Fruit fly (Drosophila melanogaster) S2 (cell line): Measurements from ENCODE around the gene Smg5.

ENCODE experiments used
- CG8478 ChIP-seq: fragments of >200 bp; optimal IDR thresholded peaks from 2 replicates; lab custom pipeline; 2018
- CTCF ChIP-seq, 2 experiments: fragments of >200 bp; optimal IDR thresholded peaks; 2 replicates each; lab custom pipeline; 2018

The Smg5 gene

DNA sequence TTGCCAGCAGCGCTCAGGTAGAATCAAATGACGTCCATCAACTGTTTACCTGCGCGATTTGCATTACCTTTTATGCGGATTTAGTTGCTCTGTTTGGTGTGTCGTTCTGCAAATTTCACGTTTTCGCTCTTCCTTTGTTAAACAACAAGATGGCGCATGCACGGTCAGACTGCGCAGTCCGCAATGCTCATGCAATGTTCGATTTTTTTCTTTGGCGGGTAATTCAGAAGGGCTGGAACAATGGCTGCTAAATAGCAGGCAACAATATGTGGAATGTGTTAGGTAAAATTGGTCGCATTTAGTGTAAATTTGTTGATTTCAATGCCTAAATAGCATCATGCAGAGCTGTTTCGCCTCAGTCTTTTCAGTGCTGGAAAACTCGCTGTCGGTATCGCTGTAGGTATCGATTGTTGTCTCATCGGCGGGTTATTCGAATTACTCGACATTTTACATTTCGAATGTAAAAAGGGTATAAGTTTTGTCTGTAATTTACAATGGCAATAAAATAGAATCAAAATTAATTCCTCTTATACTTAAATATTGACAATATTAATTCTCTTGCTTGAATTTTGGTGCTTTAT is at the start of gene Smg5:
Smg5 (minus strand) TSS at position 331 of the 581 bp plus-strand sequence.
- TF ChIP-seq CTCF (optimal IDR thresholded peaks at IDR 0.05; lab: Kevin White, UChicago) (peak; percentile 32 to 51), CG8478 (lab: Kevin White, UChicago) (no peak)

DNA sequence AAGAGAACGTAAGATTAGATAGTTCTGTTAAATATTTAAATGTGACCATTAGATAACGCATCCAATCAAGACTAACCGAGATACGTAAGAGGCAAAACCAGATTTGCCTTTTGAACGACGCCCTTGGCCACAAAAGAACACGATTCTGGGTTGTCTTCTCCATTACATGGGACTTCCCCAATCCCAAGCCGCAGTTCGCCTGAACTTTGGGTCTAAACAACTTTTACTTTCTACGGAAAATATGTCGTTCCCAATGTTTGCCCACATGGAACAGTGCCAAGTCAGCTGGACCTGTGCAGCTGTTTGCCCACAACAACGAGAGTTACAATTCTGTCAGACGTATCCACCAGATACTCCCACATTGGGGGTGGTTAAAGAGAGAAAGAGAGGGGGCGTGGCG is 45.3 kb upstream of the Smg5 start:
- TF ChIP-seq CTCF (optimal IDR thresholded peaks at IDR 0.05; lab: Kevin White, UChicago) (no peak), CG8478 (lab: Kevin White, UChicago) (no peak)

DNA sequence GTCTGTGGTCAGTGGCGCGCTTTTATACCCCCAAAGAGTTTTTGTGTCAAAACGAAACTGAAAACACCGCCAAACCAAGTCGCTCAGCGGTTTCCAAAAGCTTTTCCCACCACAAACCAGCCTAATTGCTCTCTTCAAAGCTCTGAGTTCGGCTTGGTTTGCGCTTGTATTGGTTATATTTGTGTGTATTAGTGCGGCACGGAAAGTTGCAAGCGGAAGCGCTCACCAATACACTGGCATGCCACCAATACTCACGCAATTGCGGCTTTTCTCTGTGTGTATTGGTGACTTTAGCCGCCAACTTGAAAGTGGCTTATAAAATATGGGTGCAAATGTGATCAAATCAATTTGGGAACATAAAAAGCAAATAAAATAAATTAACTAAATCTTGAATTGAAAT is 43.0 kb upstream of the Smg5 start, which contains the start of gene Vajk3:
Vajk3 (minus strand) TSS at position 1 of the 400 bp plus-strand sequence.
- TF ChIP-seq CTCF (optimal IDR thresholded peaks at IDR 0.05; lab: Kevin White, UChicago) (no peak), CG8478 (lab: Kevin White, UChicago) (no peak)

DNA sequence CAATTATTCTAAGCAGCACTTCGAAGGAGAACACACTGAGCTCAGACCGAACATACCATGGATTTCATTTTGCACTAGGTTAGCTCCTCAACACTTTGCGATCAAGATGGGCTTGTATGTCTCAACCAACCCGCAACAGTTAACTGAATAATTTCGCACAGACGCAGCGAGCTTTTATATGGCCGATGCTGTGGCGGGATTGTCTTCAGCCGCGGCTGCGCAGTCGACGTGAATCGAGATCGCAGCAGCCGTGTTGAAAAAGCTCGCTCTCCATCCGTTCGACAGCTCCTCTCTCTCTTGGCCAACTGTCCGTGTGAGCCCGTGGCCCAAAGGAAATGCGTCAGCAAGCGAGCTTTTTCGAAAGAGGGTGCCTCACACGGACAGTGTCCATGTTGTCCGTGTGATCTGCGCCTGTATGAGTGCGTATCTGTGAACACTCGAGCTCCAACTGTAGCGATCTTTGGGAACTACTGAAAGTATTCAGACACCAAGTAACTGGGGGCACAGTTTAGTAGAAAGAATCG is 30.1 kb upstream of the Smg5 start, which contains the start of gene Vajk2:
Vajk2 (minus strand) TSS at position 151 of the 524 bp plus-strand sequence.
- TF ChIP-seq CG8478 (lab: Kevin White, UChicago) (no peak), CTCF (optimal IDR thresholded peaks at IDR 0.05; lab: Kevin White, UChicago) (no peak)

DNA sequence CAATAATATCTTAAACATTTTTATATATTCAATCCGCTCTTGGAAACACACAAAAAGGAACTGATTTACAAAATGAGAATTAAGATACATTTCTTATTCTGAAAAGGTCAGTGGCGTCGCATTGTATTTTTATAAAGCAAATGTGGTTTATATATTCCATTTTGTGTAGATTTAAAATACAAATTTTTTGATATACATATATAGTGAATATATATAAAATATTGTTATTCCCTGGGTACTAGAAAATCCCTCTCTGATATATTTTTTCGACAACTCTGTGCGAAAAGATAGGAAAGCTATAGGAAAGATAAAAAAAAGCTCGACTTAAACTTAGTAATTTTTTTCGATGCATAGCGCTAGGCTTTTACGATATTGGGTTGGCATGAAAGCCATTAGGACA is 26.9 kb upstream of the Smg5 start, which contains the start of gene CG42711:
CG42711 (minus strand) TSS at position 45 of the 400 bp plus-strand sequence.
- no peak for TF ChIP-seq CTCF (optimal IDR thresholded peaks at IDR 0.05; lab: Kevin White, UChicago)
- TF ChIP-seq CG8478 (lab: Kevin White, UChicago), result no peak

DNA sequence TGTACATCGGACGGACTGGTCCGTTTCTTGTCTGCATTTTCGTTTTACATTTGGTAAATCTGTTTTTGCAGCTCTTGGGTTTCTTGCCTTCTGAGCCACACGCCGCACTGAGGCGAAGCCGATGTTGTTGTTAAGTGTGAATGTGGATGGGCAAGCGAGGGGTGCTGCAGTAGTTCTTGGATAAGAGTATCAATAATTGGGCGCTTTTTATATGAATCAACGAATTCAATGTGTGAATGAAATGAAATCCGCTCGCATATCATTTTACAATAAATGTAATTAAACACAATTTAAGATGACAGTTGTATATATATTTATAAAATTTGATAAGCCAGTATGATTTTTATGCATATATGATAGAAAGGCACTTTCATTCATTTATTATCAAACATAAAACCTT is 24.0 kb upstream of the Smg5 start:
- TF ChIP-seq CTCF (optimal IDR thresholded peaks at IDR 0.05; lab: Kevin White, UChicago), result no peak
- no peak for TF ChIP-seq CG8478 (lab: Kevin White, UChicago)

DNA sequence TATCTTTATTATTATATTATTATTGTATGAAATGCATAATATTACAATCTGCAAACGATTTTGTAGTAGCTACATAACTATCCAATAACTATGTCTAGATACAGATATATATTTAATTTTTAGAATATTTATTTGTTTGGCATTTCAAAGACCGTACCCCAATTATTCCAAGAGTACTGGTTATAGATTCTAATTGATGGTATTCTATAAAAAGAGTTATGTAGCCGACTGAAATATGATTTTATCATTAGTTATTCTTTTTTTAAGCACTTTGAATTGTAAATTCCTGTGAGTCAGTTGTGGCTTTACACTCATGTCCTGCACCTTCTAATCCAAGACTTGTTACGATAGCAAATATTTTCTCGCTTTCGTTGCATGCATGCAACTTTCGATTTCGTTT is 21.2 kb upstream of the Smg5 start:
- TF ChIP-seq CTCF (optimal IDR thresholded peaks at IDR 0.05; lab: Kevin White, UChicago) (no peak), CG8478 (lab: Kevin White, UChicago) (no peak)

DNA sequence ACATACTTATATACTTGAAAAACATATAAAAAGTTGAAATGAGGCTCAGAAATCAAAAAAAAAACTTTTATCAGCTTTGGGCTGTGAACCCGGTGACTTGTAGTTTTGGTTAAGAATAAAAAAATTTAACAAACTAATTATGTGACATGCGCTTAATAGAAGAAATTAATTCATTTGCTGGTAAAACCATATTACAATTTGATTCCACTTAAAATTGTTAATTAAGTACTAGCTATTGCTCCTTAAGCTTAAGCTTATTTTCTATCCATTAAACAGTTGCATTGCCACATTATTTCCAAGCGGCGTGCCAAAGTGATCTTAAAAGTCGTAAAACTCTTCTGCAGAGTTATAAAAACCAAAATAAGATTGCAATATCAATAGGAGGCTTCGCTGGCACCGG is 19.5 kb upstream of the Smg5 start:
- TF ChIP-seq CG8478 (lab: Kevin White, UChicago), result no peak
- no peak for TF ChIP-seq CTCF (optimal IDR thresholded peaks at IDR 0.05; lab: Kevin White, UChicago)

DNA sequence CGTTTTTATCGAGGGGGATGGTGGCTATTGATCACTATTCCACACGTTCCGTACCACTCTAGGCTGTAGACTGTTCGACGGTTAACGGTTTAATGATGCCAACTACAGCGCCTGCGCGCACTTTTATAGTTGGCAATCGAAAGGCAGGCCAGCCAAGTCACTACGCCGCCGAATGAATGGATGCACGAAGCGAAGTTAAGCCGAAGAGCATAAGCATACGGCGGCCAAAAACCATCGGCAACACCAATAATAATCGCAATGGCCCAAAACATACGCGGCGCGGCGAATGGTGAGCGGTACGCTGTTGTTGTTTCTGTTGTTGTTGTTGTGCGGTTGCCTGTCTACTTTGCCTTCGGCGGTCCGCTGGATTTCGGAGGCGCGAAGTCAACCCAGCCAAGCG is 19.0 kb upstream of the Smg5 start, which contains the start of gene Vajk1:
Vajk1 (minus strand) TSS at position 101 of the 400 bp plus-strand sequence.
- no peak for TF ChIP-seq CG8478 (lab: Kevin White, UChicago)
- no peak for TF ChIP-seq CTCF (optimal IDR thresholded peaks at IDR 0.05; lab: Kevin White, UChicago)

DNA sequence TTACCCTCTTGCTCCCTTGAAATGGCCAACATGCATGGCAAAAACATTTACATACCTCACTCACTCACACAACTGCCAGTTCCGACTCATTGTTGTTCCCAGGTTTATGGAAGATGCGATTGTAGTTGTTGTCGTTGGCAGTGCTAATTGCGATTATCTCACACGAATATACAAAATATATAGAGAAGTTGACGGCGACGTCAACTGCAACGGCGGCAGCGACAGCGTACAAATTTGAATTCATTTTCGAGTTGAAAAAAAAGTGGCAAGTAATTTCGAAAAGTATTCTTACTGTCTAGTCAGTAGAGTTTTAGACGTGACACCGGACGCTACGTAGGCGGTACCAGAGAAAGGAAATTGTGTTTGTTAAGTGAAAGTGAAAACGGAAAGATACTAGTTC is 10.0 kb upstream of the Smg5 start, which contains the start of gene Ance-3:
Ance-3 (plus strand) TSS at position 301 of the 400 bp plus-strand sequence.
- no peak for TF ChIP-seq CTCF (optimal IDR thresholded peaks at IDR 0.05; lab: Kevin White, UChicago)
- TF ChIP-seq CG8478 (lab: Kevin White, UChicago), result no peak

DNA sequence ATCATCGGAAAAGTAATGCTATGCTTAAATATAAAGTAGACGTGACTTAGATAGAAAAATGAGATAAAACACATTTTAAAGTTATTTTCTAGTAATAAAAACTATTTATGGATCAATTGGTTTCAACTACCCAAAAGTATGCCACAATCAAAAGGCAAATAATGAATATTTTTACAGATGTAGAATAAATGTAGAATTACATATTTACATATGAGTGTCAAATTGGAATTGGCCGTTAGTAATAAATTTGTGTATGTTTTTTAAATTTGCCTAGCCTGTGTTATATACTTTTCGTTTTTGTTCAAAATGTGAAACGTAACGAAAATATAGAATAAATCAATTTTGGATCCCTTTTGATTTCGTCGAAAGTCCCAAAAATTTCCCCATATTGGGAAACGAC is 7.3 kb upstream of the Smg5 start, which contains the start of gene Acyp:
Acyp (plus strand) TSS at position 301 of the 400 bp plus-strand sequence.
- TF ChIP-seq CG8478 (lab: Kevin White, UChicago) (no peak), CTCF (optimal IDR thresholded peaks at IDR 0.05; lab: Kevin White, UChicago) (no peak)

DNA sequence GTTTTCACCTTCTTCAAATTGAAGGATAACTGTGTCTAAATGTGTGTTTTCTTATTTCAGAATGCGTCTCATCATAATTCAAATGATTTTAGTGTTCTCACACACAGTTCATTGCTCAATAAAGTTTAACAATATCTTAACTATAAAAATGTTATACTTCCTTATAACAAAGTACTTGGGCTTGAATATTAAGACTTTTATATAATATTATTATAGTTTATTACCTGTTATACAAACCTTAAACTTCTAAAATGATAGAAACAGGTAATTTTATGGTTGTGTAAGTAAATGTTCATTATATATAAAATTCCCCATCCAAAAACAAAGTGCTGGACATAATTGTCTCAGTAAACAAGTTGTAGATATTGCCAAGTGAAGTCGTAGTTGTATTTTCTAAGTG is 4.6 kb upstream of the Smg5 start, which contains the start of gene Ance-2:
Ance-2 (plus strand) TSS at position 301 of the 400 bp plus-strand sequence.
- TF ChIP-seq CG8478 (lab: Kevin White, UChicago) (no peak), CTCF (optimal IDR thresholded peaks at IDR 0.05; lab: Kevin White, UChicago) (no peak)

DNA sequence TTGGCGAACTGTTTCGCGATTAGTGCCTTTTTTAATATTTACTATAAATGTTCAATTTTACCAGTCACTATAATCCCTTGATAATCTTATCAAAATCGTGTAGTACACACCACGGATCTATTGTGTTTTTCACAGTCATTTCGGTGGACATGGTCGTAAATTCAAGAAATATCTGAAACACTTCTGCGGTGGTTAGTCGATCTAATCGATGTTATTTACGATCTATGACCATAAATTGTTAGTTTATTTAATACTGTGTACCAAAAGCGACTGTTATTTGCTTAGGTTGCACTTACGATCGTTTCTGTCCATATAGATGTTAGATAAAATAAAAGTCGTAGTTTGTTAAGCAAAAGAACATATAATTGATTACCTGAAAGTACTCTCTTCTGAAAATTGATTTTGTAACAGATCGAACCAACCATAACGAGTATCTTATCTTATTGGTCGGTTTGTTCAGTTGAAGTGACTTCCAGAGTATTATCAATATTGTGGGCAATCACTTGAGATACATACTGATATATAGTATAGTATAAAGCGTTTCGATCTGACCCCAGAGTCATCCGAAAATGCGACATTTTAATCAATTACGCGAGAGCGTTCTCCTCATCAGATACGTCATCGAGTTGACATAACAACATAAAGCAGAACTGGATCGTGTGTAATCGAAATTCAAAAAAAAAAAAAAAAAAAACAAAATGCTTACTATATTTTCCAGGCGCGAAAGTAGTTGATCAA is 1.6 kb upstream of the Smg5 start:
- no peak for TF ChIP-seq CTCF (optimal IDR thresholded peaks at IDR 0.05; lab: Kevin White, UChicago)
- no peak for TF ChIP-seq CG8478 (lab: Kevin White, UChicago)

DNA sequence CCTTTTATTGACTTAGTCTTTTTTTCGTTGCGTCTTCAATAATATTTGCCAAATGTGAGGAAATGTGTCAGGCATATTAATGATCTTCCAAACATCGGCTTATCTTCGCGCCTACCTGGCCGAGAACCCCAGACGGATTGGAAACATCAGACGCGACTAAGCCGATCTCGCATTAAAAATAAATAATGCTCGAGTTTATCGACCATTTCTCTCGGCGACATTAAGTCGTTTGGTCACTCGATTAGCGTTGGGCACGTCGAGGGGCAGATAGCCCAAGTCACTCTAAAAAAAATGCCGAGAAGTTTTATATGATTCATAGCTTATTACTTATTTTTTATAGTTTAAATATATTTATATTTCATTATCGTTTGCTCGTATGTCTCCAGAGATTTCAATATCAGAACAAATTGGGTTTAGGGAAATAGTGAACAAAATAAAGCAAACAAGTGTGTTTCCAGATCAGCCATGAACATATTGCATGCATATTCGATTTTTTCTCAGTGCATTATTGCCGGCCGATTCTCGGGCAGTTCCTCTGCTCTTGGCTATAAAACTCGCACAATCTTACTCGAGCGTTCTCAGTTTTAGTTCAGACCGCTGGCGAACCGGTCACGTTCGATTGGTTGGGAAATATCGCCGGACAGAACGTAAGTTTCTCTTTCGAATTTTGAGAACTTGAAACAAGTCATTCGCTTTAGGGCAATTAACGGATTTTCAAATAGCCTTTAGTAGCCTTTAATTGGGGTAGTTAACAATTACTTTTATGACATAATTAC is 799 bp upstream of the Smg5 start, which contains the start of gene Ance:
Ance (plus strand) TSS at position 574 of the 776 bp plus-strand sequence.
- TF ChIP-seq CTCF (optimal IDR thresholded peaks at IDR 0.05; lab: Kevin White, UChicago) (no peak), CG8478 (lab: Kevin White, UChicago) (no peak)
